Fruit fly (Drosophila melanogaster): Measurements from ENCODE around the gene Ccdc85.
A peak's percentile ranks its signal among the peaks of the same experiment; 100 is the strongest.

Gene Ccdc85

DNA sequence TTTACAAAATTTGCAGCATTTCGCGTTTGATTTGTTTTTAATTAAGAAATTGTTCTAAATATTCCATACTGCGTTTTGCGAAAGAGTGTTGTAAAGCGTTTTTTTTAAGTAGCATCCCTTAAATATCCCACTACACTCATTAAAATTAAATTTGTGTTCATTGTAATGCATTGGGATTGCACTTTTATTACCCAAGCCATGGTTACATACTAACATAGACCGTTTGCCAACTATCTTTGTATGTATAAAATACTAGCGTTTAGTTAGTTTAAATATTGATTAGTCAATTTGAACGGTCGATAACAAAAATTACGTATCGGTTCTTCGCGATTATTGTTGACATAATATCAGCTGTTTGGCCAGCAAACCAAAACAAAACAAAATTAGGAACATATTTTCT is 40.7 kb downstream of the Ccdc85 start, which contains the start of the genes cnir and CG17221 (continued):
- peak; percentile 29 for TF ChIP-seq CG15011 (GFP tag; optimal IDR thresholded peaks at IDR 0.05)
- peak; percentile 43; the same call in 1 of the 2 replicates for TF ChIP-seq H2.0 (GFP tag; IDR thresholded peaks at IDR 0.05)
- peak; percentile 75 for TF ChIP-seq az2 (GFP tag; optimal IDR thresholded peaks at IDR 0.05)
- peak; percentile 63 for TF ChIP-seq CG8944 (GFP tag; optimal IDR thresholded peaks at IDR 0.05)
- TF ChIP-seq CG17829 (tag; optimal IDR thresholded peaks at IDR 0.05): peak; percentile 68
- TF ChIP-seq Aef1 (GFP tag; IDR thresholded peaks at IDR 0.05): peak; percentile 43; the same call in 2 of the 3 replicates
- peak; percentile 65 for TF ChIP-seq jumu (GFP tag; optimal IDR thresholded peaks at IDR 0.05)
- TF ChIP-seq CG34422 (GFP tag; IDR thresholded peaks at IDR 0.05): peak; percentile 56; the same call in 1 of the 3 replicates
- peak; percentile 76 for TF ChIP-seq Elba2 (GFP tag; optimal IDR thresholded peaks at IDR 0.05)
- TF ChIP-seq gsb (GFP tag; IDR thresholded peaks at IDR 0.05): no peak
- TF ChIP-seq Rfx (GFP tag; IDR thresholded peaks at IDR 0.05): peak; percentile 68
- peak; percentile 68; the same call in 2 of the 3 replicates for TF ChIP-seq CG17361 (GFP tag; IDR thresholded peaks at IDR 0.05)
- peak; percentile 23 for TF ChIP-seq sd (tag; optimal IDR thresholded peaks at IDR 0.05)
- no peak for TF ChIP-seq esg (GFP tag; conservative IDR thresholded peaks at IDR 0.05)
- TF ChIP-seq insv (GFP tag; optimal IDR thresholded peaks at IDR 0.05): peak in 1 of 2 experiments; percentile 63
- 0 out of 2 replicates have a peak, but pooled peaks have one; percentile 27 for TF ChIP-seq nerfin-2 (GFP tag; IDR thresholded peaks at IDR 0.05; ENCODE audit: partially characterized antibody)
- TF ChIP-seq Kr (GFP tag; optimal IDR thresholded peaks at IDR 0.05): no peak
- peak; percentile 42 for TF ChIP-seq CG18764 (GFP tag; optimal IDR thresholded peaks at IDR 0.05)
- 0 out of 3 replicates have a peak, but pooled peaks have one; percentile 32 for TF ChIP-seq Dbx (GFP tag; IDR thresholded peaks at IDR 0.05)
- no peak for TF ChIP-seq sr (GFP tag; IDR thresholded peaks at IDR 0.05)
- TF ChIP-seq Opbp (GFP tag; IDR thresholded peaks at IDR 0.05; ENCODE audit: partially characterized antibody): no peak
- TF ChIP-seq CG4730 (GFP tag; IDR thresholded peaks at IDR 0.05): no peak
- TF ChIP-seq slbo (GFP tag; IDR thresholded peaks at IDR 0.05): peak; percentile 67; the same call in 1 of the 2 replicates
- no peak for TF ChIP-seq danr (GFP tag; IDR thresholded peaks at IDR 0.05)
- peak; percentile 74 for TF ChIP-seq CoRest (tag; optimal IDR thresholded peaks at IDR 0.05)
- no peak for TF ChIP-seq CG3407 (GFP tag; optimal IDR thresholded peaks at IDR 0.05)
- no peak for TF ChIP-seq lmd (GFP tag; IDR thresholded peaks at IDR 0.05)
- TF ChIP-seq otp (GFP tag; IDR thresholded peaks at IDR 0.05): peak; percentile 28; the same call in 1 of the 3 replicates
- no peak for TF ChIP-seq CG2889 (GFP tag; IDR thresholded peaks at IDR 0.05)
- no peak for TF ChIP-seq CG4360 (GFP tag; IDR thresholded peaks at IDR 0.05)
- TF ChIP-seq Ssrp (tag; optimal IDR thresholded peaks at IDR 0.05): peak; percentile 37
- TF ChIP-seq CG11560 (tag; IDR thresholded peaks at IDR 0.05): no peak
- peak; percentile 41; the same call in 1 of the 3 replicates for TF ChIP-seq vnd (GFP tag; IDR thresholded peaks at IDR 0.05; ENCODE audit: partially characterized antibody)
- no peak for TF ChIP-seq grn (GFP tag; optimal IDR thresholded peaks at IDR 0.05)
- TF ChIP-seq Bgb (GFP tag; IDR thresholded peaks at IDR 0.05; ENCODE audit: partially characterized antibody): peak; percentile 38; the same call in 1 of the 2 replicates
- TF ChIP-seq Fer2 (tag; optimal IDR thresholded peaks at IDR 0.05): peak; percentile 72
- TF ChIP-seq fd102C (GFP tag; optimal IDR thresholded peaks at IDR 0.05): no peak
- TF ChIP-seq NfI (GFP tag; optimal IDR thresholded peaks at IDR 0.05): peak; percentile 74
- peak; percentile 54 for TF ChIP-seq NK7.1 (GFP tag; optimal IDR thresholded peaks at IDR 0.05)
- TF ChIP-seq chinmo (GFP tag; IDR thresholded peaks at IDR 0.05; ENCODE audit: partially characterized antibody): no peak
- peak; percentile 73 for TF ChIP-seq CG15514 (GFP tag; optimal IDR thresholded peaks at IDR 0.05)
- no peak for TF ChIP-seq sim (GFP tag; IDR thresholded peaks at IDR 0.05)
- TF ChIP-seq Sox102F (GFP tag; optimal IDR thresholded peaks at IDR 0.05): peak; percentile 60
- TF ChIP-seq CG13296 (GFP tag; optimal IDR thresholded peaks at IDR 0.05): peak; percentile 63
- TF ChIP-seq HLH4C (GFP tag; IDR thresholded peaks at IDR 0.05; ENCODE audit: partially characterized antibody): no peak; the same call in 2 of the 3 replicates
- TF ChIP-seq Blimp-1 (GFP tag; optimal IDR thresholded peaks at IDR 0.05): peak; percentile 46
- TF ChIP-seq CG12299 (tag; optimal IDR thresholded peaks at IDR 0.05): peak; percentile 61
- TF ChIP-seq seq (GFP tag; IDR thresholded peaks at IDR 0.05): peak; percentile 49; the same call in 1 of the 2 replicates
- no peak for TF ChIP-seq HLH3B (GFP tag; IDR thresholded peaks at IDR 0.05)
- TF ChIP-seq Spps (tag; optimal IDR thresholded peaks at IDR 0.05): peak; percentile 31

All from whole organism, embryonic.